Fruit fly (Drosophila melanogaster) whole organism: ENCODE data around the gene CG17600.

Experiments used
- EcR ChIP-seq, 2 experiments: fragments of >200 bp; optimal IDR thresholded peaks; 2 replicates each; lab custom pipeline; 2017; ENCODE audit warnings: missing biosample characterization in 2 of 2, missing genetic modification characterization in 2 of 2, missing genetic modification reagents in 2 of 2
- pan ChIP-seq: fragments of >200 bp; optimal IDR thresholded peaks from 2 replicates; lab custom pipeline; 2017
- psq ChIP-seq: fragments of >200 bp; optimal IDR thresholded peaks from 2 replicates; lab custom pipeline; 2017

DNA sequence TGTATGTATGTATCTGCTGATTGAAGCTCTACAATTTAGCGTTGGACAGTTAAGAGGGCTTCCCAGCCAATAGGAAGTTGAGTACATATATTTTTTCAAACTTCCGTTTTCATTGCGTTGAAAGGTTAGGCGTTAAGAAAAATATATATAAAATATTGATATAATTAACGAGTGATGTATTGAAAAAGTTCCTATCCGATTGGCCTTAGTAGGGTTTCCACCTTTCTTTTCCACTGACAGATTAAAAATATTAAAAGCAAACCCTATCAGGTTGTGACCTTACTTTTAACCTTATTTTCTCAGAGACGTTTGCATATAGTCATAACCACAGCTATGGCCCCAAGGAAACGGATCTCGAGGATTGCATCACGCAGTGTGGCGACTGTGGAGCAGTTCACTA is 31.8 kb downstream of the CG17600 start, which contains the start of gene CG17601:
- TF ChIP-seq EcR (GFP tag; optimal IDR thresholded peaks at IDR 0.05; lab: Kevin White, UChicago), result no peak
- TF ChIP-seq pan, result no peak
- TF ChIP-seq psq (lab: Kevin White, UChicago), result no peak
